Worm (Caenorhabditis elegans) whole organism, L1 larva: ENCODE data around the gene rpn-6.1.

Source experiments
- C16A3.4 ChIP-seq: fragments of 150-350 bp; optimal IDR thresholded peaks from 2 replicates; lab custom pipeline; 2014; ENCODE audit warnings: missing biosample characterization, missing genetic modification characterization
- aha-1 ChIP-seq: fragments of 150-350 bp; optimal IDR thresholded peaks from 2 replicates; lab custom pipeline; 2014; ENCODE audit warnings: missing biosample characterization, missing genetic modification characterization
- blmp-1 ChIP-seq: fragments of 150-350 bp; optimal IDR thresholded peaks from 2 replicates; lab custom pipeline; 2014; ENCODE audit warnings: missing biosample characterization, missing genetic modification characterization
- ceh-8 ChIP-seq: fragments of 200-800 bp; sonication (Bioruptor generic); optimal IDR thresholded peaks from 2 replicates; lab custom pipeline; 2018; ENCODE audit warnings: mild to moderate bottlenecking, missing genetic modification characterization, moderate library complexity, missing compliant biosample characterization
- ceh-82 ChIP-seq, 3 experiments: fragments of 150-350 bp in 1 of 3; sonication (generic microtip) in 2 of 3; optimal IDR thresholded peaks; 2 replicates each; lab custom pipeline; 2014 to 2017; ENCODE audit warnings: missing biosample characterization in 3 of 3, missing genetic modification characterization in 3 of 3
- ceh-88 ChIP-seq: fragments of 200-800 bp; sonication (Bioruptor generic); IDR thresholded peaks from 2 replicates; pipeline ENCODE4 v1.3.6; 2022; ENCODE audit warnings: missing genetic modification characterization, missing compliant biosample characterization
- ceh-90 ChIP-seq: sonication (generic microtip); optimal IDR thresholded peaks from 2 replicates; lab custom pipeline; 2016; ENCODE audit warnings: missing genetic modification characterization, missing compliant biosample characterization
- dpl-1 ChIP-seq, 3 experiments: fragments of 150-350 bp in 2 of 3; sonication (generic microtip) in 1 of 3; optimal IDR thresholded peaks; 2 replicates each; lab custom pipeline; 2014 to 2017; ENCODE audit warnings: missing biosample characterization in 3 of 3, missing genetic modification characterization in 3 of 3, missing genetic modification reagents in 3 of 3
- dsc-1 ChIP-seq: sonication (generic microtip); optimal IDR thresholded peaks from 2 replicates; lab custom pipeline; 2016; ENCODE audit warnings: mild to moderate bottlenecking, missing genetic modification characterization, missing compliant biosample characterization
- egl-27 ChIP-seq, 2 experiments: fragments of 150-350 bp in 1 of 2; sonication (generic microtip); optimal IDR thresholded peaks; 3 replicates each; lab custom pipeline; 2017 to 2018; ENCODE audit warnings: missing biosample characterization in 2 of 2, missing genetic modification characterization in 2 of 2, missing genetic modification reagents in 2 of 2
- elt-2 ChIP-seq: sonication (generic microtip); optimal IDR thresholded peaks from 2 replicates; lab custom pipeline; 2016; ENCODE audit warnings: missing genetic modification characterization, mild to moderate bottlenecking, inconsistent platforms, missing compliant biosample characterization, missing genetic modification reagents
- elt-3 ChIP-seq, 6 experiments: fragments of 150-350 bp in 1 of 6; sonication (generic microtip); optimal IDR thresholded peaks; 2 replicates each; lab custom pipeline; 2017 to 2018; ENCODE audit warnings: missing biosample characterization in 6 of 6, missing genetic modification characterization in 6 of 6, inconsistent platforms in 1 of 6
- ets-5 ChIP-seq: fragments of 200-800 bp; sonication (Bioruptor generic); IDR thresholded peaks from 2 replicates; pipeline ENCODE4 v1.3.6; 2022; ENCODE audit warnings: missing genetic modification characterization, missing compliant biosample characterization
- fkh-10 ChIP-seq: sonication (generic microtip); optimal IDR thresholded peaks from 2 replicates; lab custom pipeline; 2017; ENCODE audit warnings: missing biosample characterization, missing genetic modification reagents, missing genetic modification characterization
- fkh-4 ChIP-seq: sonication (generic microtip); optimal IDR thresholded peaks from 2 replicates; lab custom pipeline; 2016; ENCODE audit warnings: missing compliant biosample characterization, missing genetic modification characterization, borderline replicate concordance
- fkh-8 ChIP-seq: sonication (generic microtip); optimal IDR thresholded peaks from 2 replicates; lab custom pipeline; 2016; ENCODE audit warnings: mild to moderate bottlenecking, missing genetic modification characterization, missing compliant biosample characterization
- fos-1 ChIP-seq: fragments of 150-350 bp; optimal IDR thresholded peaks from 2 replicates; lab custom pipeline; 2014; ENCODE audit warnings: missing biosample characterization, missing genetic modification characterization
- hlh-4 ChIP-seq: sonication (generic microtip); optimal IDR thresholded peaks from 2 replicates; lab custom pipeline; 2016; ENCODE audit warnings: mild to moderate bottlenecking, missing genetic modification characterization, missing compliant biosample characterization
- irx-1 ChIP-seq: sonication (generic microtip); optimal IDR thresholded peaks from 2 replicates; lab custom pipeline; 2016; ENCODE audit warnings: missing genetic modification characterization, missing compliant biosample characterization
- jun-1 ChIP-seq: fragments of 150-350 bp; optimal IDR thresholded peaks from 2 replicates; lab custom pipeline; 2014; ENCODE audit warnings: missing biosample characterization, missing genetic modification reagents, missing genetic modification characterization
- lin-13 ChIP-seq: fragments of 150-350 bp; optimal IDR thresholded peaks from 2 replicates; lab custom pipeline; 2014; ENCODE audit warnings: missing biosample characterization, missing genetic modification reagents, missing genetic modification characterization
- lin-39 ChIP-seq: fragments of 150-350 bp; optimal IDR thresholded peaks from 2 replicates; lab custom pipeline; 2014; ENCODE audit warnings: missing biosample characterization, missing genetic modification reagents, missing genetic modification characterization
- lir-3 ChIP-seq: sonication (generic microtip); optimal IDR thresholded peaks from 2 replicates; lab custom pipeline; 2016; ENCODE audit warnings: mild to moderate bottlenecking, missing genetic modification characterization, moderate library complexity, missing compliant biosample characterization; ENCODE audit not compliant: poor library complexity
- mab-9 ChIP-seq: fragments of 200-800 bp; sonication (Bioruptor generic); IDR thresholded peaks from 2 replicates; pipeline ENCODE4 v1.3.6; 2022; ENCODE audit warnings: missing genetic modification reagents, missing genetic modification characterization, missing compliant biosample characterization
- mdl-1 ChIP-seq, 2 experiments: fragments of 150-350 bp; optimal IDR thresholded peaks; 2 replicates each; lab custom pipeline; 2014 to 2017; ENCODE audit warnings: missing biosample characterization in 2 of 2, missing genetic modification characterization in 2 of 2, inconsistent platforms in 1 of 2
- mef-2 ChIP-seq: fragments of 150-350 bp; optimal IDR thresholded peaks from 2 replicates; lab custom pipeline; 2014; ENCODE audit warnings: missing biosample characterization, missing genetic modification characterization
- mep-1 ChIP-seq: fragments of 150-350 bp; optimal IDR thresholded peaks from 2 replicates; lab custom pipeline; 2014; ENCODE audit warnings: missing biosample characterization, missing genetic modification characterization
- nhr-12 ChIP-seq: sonication (generic microtip); optimal IDR thresholded peaks from 2 replicates; lab custom pipeline; 2017; ENCODE audit warnings: missing biosample characterization, missing genetic modification characterization
- nhr-19 ChIP-seq: fragments of 200-800 bp; sonication (Bioruptor generic); conservative IDR thresholded peaks from 2 replicates; pipeline ENCODE4 v1.3.6; 2022; ENCODE audit warnings: missing genetic modification characterization, missing compliant biosample characterization
- nhr-28 ChIP-seq: fragments of 150-350 bp; optimal IDR thresholded peaks from 2 replicates; lab custom pipeline; 2014; ENCODE audit warnings: missing biosample characterization, missing genetic modification characterization
- nhr-47 ChIP-seq: sonication (generic microtip); optimal IDR thresholded peaks from 2 replicates; lab custom pipeline; 2016; ENCODE audit warnings: mild to moderate bottlenecking, missing genetic modification characterization, moderate library complexity, missing compliant biosample characterization
- nhr-71 ChIP-seq: sonication (generic microtip); optimal IDR thresholded peaks from 2 replicates; lab custom pipeline; 2016; ENCODE audit warnings: mild to moderate bottlenecking, missing genetic modification characterization, moderate library complexity, missing compliant biosample characterization
- nhr-77 ChIP-seq: fragments of 150-350 bp; optimal IDR thresholded peaks from 2 replicates; lab custom pipeline; 2014; ENCODE audit warnings: missing biosample characterization, missing genetic modification characterization
- nhr-85 ChIP-seq: sonication (generic microtip); peaks from one replicate; lab custom pipeline; 2016; ENCODE audit warnings: missing genetic modification characterization, inconsistent platforms, missing compliant biosample characterization
- nhr-90 ChIP-seq: sonication (generic microtip); optimal IDR thresholded peaks from 2 replicates; lab custom pipeline; 2016; ENCODE audit warnings: mild to moderate bottlenecking, missing genetic modification characterization, missing compliant biosample characterization; ENCODE audit not compliant: poor library complexity
- pax-3 ChIP-seq: fragments of 200-800 bp; sonication (Bioruptor generic); optimal IDR thresholded peaks from 2 replicates; lab custom pipeline; 2018; ENCODE audit warnings: mild to moderate bottlenecking, missing genetic modification characterization, moderate library complexity, missing compliant biosample characterization
- rnt-1 ChIP-seq: sonication (generic microtip); optimal IDR thresholded peaks from 2 replicates; lab custom pipeline; 2016; ENCODE audit warnings: mild to moderate bottlenecking, missing genetic modification characterization, moderate library complexity, missing compliant biosample characterization
- skn-1 ChIP-seq: fragments of 150-350 bp; optimal IDR thresholded peaks from 2 replicates; lab custom pipeline; 2014; ENCODE audit warnings: missing biosample characterization, missing genetic modification characterization
- snpc-4 ChIP-seq: fragments of 150-350 bp; optimal IDR thresholded peaks from 2 replicates; lab custom pipeline; 2014; ENCODE audit warnings: missing biosample characterization, missing genetic modification characterization
- snu-23 ChIP-seq: sonication (generic microtip); optimal IDR thresholded peaks from 2 replicates; lab custom pipeline; 2016; ENCODE audit warnings: missing genetic modification characterization, missing compliant biosample characterization
- sup-37 ChIP-seq: fragments of 200-800 bp; sonication (Bioruptor generic); optimal IDR thresholded peaks from 2 replicates; lab custom pipeline; 2018; ENCODE audit warnings: mild to moderate bottlenecking, missing genetic modification characterization, missing compliant biosample characterization
- swsn-7 ChIP-seq: sonication (generic microtip); optimal IDR thresholded peaks from 2 replicates; lab custom pipeline; 2016; ENCODE audit warnings: missing genetic modification characterization, missing compliant biosample characterization
- tbx-2 ChIP-seq: sonication (generic microtip); optimal IDR thresholded peaks from 2 replicates; lab custom pipeline; 2016; ENCODE audit warnings: missing genetic modification characterization, missing compliant biosample characterization
- tlp-1 ChIP-seq: fragments of 150-350 bp; optimal IDR thresholded peaks from 2 replicates; lab custom pipeline; 2014; ENCODE audit warnings: missing biosample characterization, missing genetic modification characterization
- unc-86 ChIP-seq: sonication (generic microtip); optimal IDR thresholded peaks from 2 replicates; lab custom pipeline; 2016; ENCODE audit warnings: missing genetic modification characterization, missing compliant biosample characterization
- unc-98 ChIP-seq: fragments of 200-800 bp; sonication (Bioruptor generic); IDR thresholded peaks from 2 replicates; pipeline ENCODE4 v1.3.6; 2022; ENCODE audit warnings: missing genetic modification characterization, missing compliant biosample characterization
- zag-1 ChIP-seq: fragments of 150-350 bp; optimal IDR thresholded peaks from 2 replicates; lab custom pipeline; 2014; ENCODE audit warnings: missing biosample characterization, missing genetic modification characterization
- ztf-11 ChIP-seq, 2 experiments: sonication (generic microtip); optimal IDR thresholded peaks; 2 replicates each; lab custom pipeline; 2016 to 2017; ENCODE audit warnings: missing genetic modification characterization in 2 of 2, missing biosample characterization in 1 of 2, missing compliant biosample characterization in 1 of 2
- ztf-4 ChIP-seq: fragments of 150-350 bp; optimal IDR thresholded peaks from 2 replicates; lab custom pipeline; 2014; ENCODE audit warnings: missing biosample characterization, missing genetic modification characterization

The rpn-6.1 gene

ce11 chrIII:6978875-6979274 is 17.1 kb upstream of the rpn-6.1 start (continued):
- TF ChIP-seq mef-2 (no peak), fkh-4 (tag; lab: Kevin White, UChicago) (no peak), ztf-11 (tag; optimal IDR thresholded peaks at IDR 0.05; lab: Kevin White, UChicago) (peak in 1 of 2 experiments; percentile 58), tbx-2 (tag; lab: Kevin White, UChicago) (peak; percentile 79), nhr-28 (no peak), rnt-1 (tag; lab: Kevin White, UChicago) (peak; percentile 68), fkh-10 (GFP tag; lab: Kevin White, UChicago) (no peak), mdl-1 (tag; optimal IDR thresholded peaks at IDR 0.05; lab: Kevin White, UChicago) (peak in 1 of 2 experiments; percentile 35), ceh-90 (tag; lab: Kevin White, UChicago) (no peak), nhr-47 (peak; percentile 49), fos-1 (tag; lab: Kevin White, UChicago) (peak; percentile 34), lir-3 (no peak), snu-23 (peak; percentile 87), elt-2 (tag; lab: Kevin White, UChicago) (no peak), nhr-19 (GFP tag; lab: Robert Waterston, UW) (peak; percentile 62), fkh-8 (no peak), aha-1 (tag; lab: Kevin White, UChicago) (no peak), nhr-71 (tag; lab: Kevin White, UChicago) (peak; percentile 80), mab-9 (no peak), dpl-1 (GFP tag; optimal IDR thresholded peaks at IDR 0.05; lab: Kevin White, UChicago) (peak; percentile 55 to 58 (median 55)), sup-37 (GFP tag; lab: Kevin White, UChicago) (no peak), nhr-85 (tag; lab: Kevin White, UChicago) (peak; percentile 92), mep-1 (tag; lab: Kevin White, UChicago) (peak; percentile 88), pax-3 (tag; lab: Kevin White, UChicago) (no peak), ztf-4 (tag; lab: Kevin White, UChicago) (peak; percentile 47), lin-13 (GFP tag; lab: Kevin White, UChicago) (peak; percentile 69), swsn-7 (tag; lab: Kevin White, UChicago) (peak; percentile 60), tlp-1 (tag; lab: Kevin White, UChicago) (no peak), ets-5 (GFP tag; lab: Robert Waterston, UW) (no peak), ceh-82 (tag; optimal IDR thresholded peaks at IDR 0.05; lab: Kevin White, UChicago) (peak in 1 of 3 experiments; percentile 32), irx-1 (no peak), snpc-4 (tag; lab: Kevin White, UChicago) (peak; percentile 31), hlh-4 (tag; lab: Kevin White, UChicago) (no peak), unc-86 (peak; percentile 24), egl-27 (tag; optimal IDR thresholded peaks at IDR 0.05; lab: Kevin White, UChicago) (peak in 1 of 2 experiments; percentile 0), unc-98 (GFP tag; lab: Robert Waterston, UW) (no peak), zag-1 (tag; lab: Kevin White, UChicago) (no peak), nhr-12 (no peak), ceh-88 (GFP tag; lab: Robert Waterston, UW) (no peak), dsc-1 (peak; percentile 78), elt-3 (tag; optimal IDR thresholded peaks at IDR 0.05; lab: Kevin White, UChicago) (peak in 2 of 6 experiments; percentile 17 to 65), ceh-8 (GFP tag; lab: Kevin White, UChicago) (no peak), C16A3.4 (peak; percentile 78), lin-39 (tag; lab: Kevin White, UChicago) (no peak), nhr-90 (tag; lab: Kevin White, UChicago) (peak; percentile 43), blmp-1 (peak; percentile 92), skn-1 (tag; lab: Kevin White, UChicago) (peak; percentile 3), jun-1 (tag; lab: Kevin White, UChicago) (no peak), nhr-77 (tag; lab: Kevin White, UChicago) (peak; percentile 47)
